Worm (Caenorhabditis elegans) whole organism, early embryonic: ENCODE results near the gene lron-15.

Experiments used
- B0310.2 ChIP-seq: sonication (generic microtip); optimal IDR thresholded peaks from 2 replicates; lab custom pipeline; 2016; ENCODE audit warnings: mild to moderate bottlenecking, missing genetic modification characterization, missing compliant biosample characterization
- F13C5.2 ChIP-seq: sonication (generic microtip); optimal IDR thresholded peaks from 2 replicates; lab custom pipeline; 2017; ENCODE audit warnings: mild to moderate bottlenecking, missing genetic modification characterization, inconsistent platforms, missing compliant biosample characterization
- aly-1 ChIP-seq: sonication (generic microtip); optimal IDR thresholded peaks from 2 replicates; lab custom pipeline; 2016; ENCODE audit warnings: missing genetic modification characterization, missing compliant biosample characterization
- ama-1 ChIP-seq: fragments of 150-350 bp; optimal IDR thresholded peaks from 2 replicates; lab custom pipeline; 2014
- ceh-13 ChIP-seq: fragments of 200-800 bp; sonication (Bioruptor generic); optimal IDR thresholded peaks from 2 replicates; lab custom pipeline; 2018; ENCODE audit warnings: mild to moderate bottlenecking, missing genetic modification characterization, missing compliant biosample characterization
- ceh-36 ChIP-seq: sonication (generic microtip); optimal IDR thresholded peaks from 2 replicates; lab custom pipeline; 2016; ENCODE audit warnings: missing genetic modification characterization, inconsistent platforms, missing compliant biosample characterization
- ets-7 ChIP-seq: sonication (generic microtip); optimal IDR thresholded peaks from 2 replicates; lab custom pipeline; 2016; ENCODE audit warnings: missing genotype, missing genetic modification characterization, missing compliant biosample characterization
- flt-1 ChIP-seq: fragments of 200-800 bp; sonication (Bioruptor generic); IDR thresholded peaks from 2 replicates; pipeline ENCODE4 v1.3.6; 2022; ENCODE audit warnings: missing genetic modification characterization, missing compliant biosample characterization
- hmbx-1 ChIP-seq: sonication (generic microtip); optimal IDR thresholded peaks from 2 replicates; lab custom pipeline; 2016; ENCODE audit warnings: mild to moderate bottlenecking, missing genetic modification characterization, missing compliant biosample characterization
- hmg-4 ChIP-seq: fragments of 200-800 bp; sonication (Bioruptor generic); optimal IDR thresholded peaks from 2 replicates; lab custom pipeline; 2018; ENCODE audit warnings: mild to moderate bottlenecking, missing genetic modification characterization, missing compliant biosample characterization
- hnd-1 ChIP-seq: sonication (generic microtip); optimal IDR thresholded peaks from 2 replicates; lab custom pipeline; 2016; ENCODE audit warnings: missing genetic modification characterization, missing compliant biosample characterization
- pes-1 ChIP-seq: fragments of 200-800 bp; sonication (Bioruptor generic); IDR thresholded peaks from 2 replicates; pipeline ENCODE4 v1.3.6; 2022; ENCODE audit warnings: missing genetic modification reagents, missing genetic modification characterization, missing compliant biosample characterization
- scrt-1 ChIP-seq: fragments of 200-800 bp; sonication (Bioruptor generic); IDR thresholded peaks from 2 replicates; pipeline ENCODE4 v1.3.6; 2022; ENCODE audit warnings: missing genetic modification characterization, missing compliant biosample characterization
- sea-1 ChIP-seq: fragments of 200-800 bp; sonication (Bioruptor generic); conservative IDR thresholded peaks from 2 replicates; pipeline ENCODE4 v1.3.6; 2022; ENCODE audit warnings: missing genetic modification characterization, missing compliant biosample characterization
- tbx-11 ChIP-seq: fragments of 200-800 bp; sonication (Bioruptor generic); IDR thresholded peaks from 2 replicates; pipeline ENCODE4 v1.3.6; 2022; ENCODE audit warnings: missing genetic modification characterization, missing compliant biosample characterization
- tbx-37 ChIP-seq: fragments of 200-800 bp; sonication (Bioruptor generic); conservative IDR thresholded peaks from 2 replicates; pipeline ENCODE4 v1.3.6; 2022; ENCODE audit warnings: missing genetic modification reagents, missing genetic modification characterization, missing compliant biosample characterization
- tra-4 ChIP-seq: sonication (generic microtip); optimal IDR thresholded peaks from 2 replicates; lab custom pipeline; 2017; ENCODE audit warnings: missing genetic modification characterization, missing compliant biosample characterization

lron-15 gene

ce11 chrII:6587264-6587870 lies 42.7 kb upstream of the lron-15 start, which contains the start of gene C56C10.7:
C56C10.7 (minus strand) TSS chrII:6587575.
- TF ChIP-seq sea-1 (GFP tag; lab: Robert Waterston, UW) (no peak), ceh-13 (GFP tag; lab: Kevin White, UChicago) (no peak), ceh-36 (tag; lab: Kevin White, UChicago) (no peak), tbx-11 (GFP tag; lab: Robert Waterston, UW) (no peak), hmbx-1 (no peak), scrt-1 (GFP tag; lab: Robert Waterston, UW) (no peak), flt-1 (no peak), F13C5.2 (tag; lab: Kevin White, UChicago) (no peak), B0310.2 (no peak), hnd-1 (no peak), hmg-4 (GFP tag; lab: Kevin White, UChicago) (no peak)

ce11 chrII:6582758-6583157 lies 38.1 kb upstream of the lron-15 start, which contains the start of gene C56C10.4:
C56C10.4 (plus strand) TSS chrII:6583058.
- TF ChIP-seq aly-1 (tag; lab: Kevin White, UChicago) (no peak), B0310.2 (no peak), flt-1 (no peak), ceh-13 (GFP tag; lab: Kevin White, UChicago) (no peak), sea-1 (GFP tag; lab: Robert Waterston, UW) (no peak), hnd-1 (no peak), hmbx-1 (no peak), tbx-37 (no peak), tra-4 (tag; lab: Kevin White, UChicago) (no peak), hmg-4 (GFP tag; lab: Kevin White, UChicago) (no peak), scrt-1 (GFP tag; lab: Robert Waterston, UW) (no peak), ceh-36 (tag; lab: Kevin White, UChicago) (no peak), ets-7 (tag; lab: Kevin White, UChicago) (no peak), F13C5.2 (tag; lab: Kevin White, UChicago) (no peak), tbx-11 (GFP tag; lab: Robert Waterston, UW) (no peak), ama-1 (no peak)

ce11 chrII:6581236-6581635 lies 36.5 kb upstream of the lron-15 start, which contains the start of gene C56C10.6:
C56C10.6 (minus strand) TSS chrII:6581336.
- TF ChIP-seq ceh-13 (GFP tag; lab: Kevin White, UChicago), result no peak
- no peak for TF ChIP-seq sea-1 (GFP tag; lab: Robert Waterston, UW)
- TF ChIP-seq hnd-1, result no peak
- no peak for TF ChIP-seq tbx-11 (GFP tag; lab: Robert Waterston, UW)
- TF ChIP-seq scrt-1 (GFP tag; lab: Robert Waterston, UW), result no peak
- TF ChIP-seq flt-1, result no peak
- TF ChIP-seq ets-7 (tag; lab: Kevin White, UChicago), result no peak
- TF ChIP-seq aly-1 (tag; lab: Kevin White, UChicago), result no peak
- no peak for TF ChIP-seq pes-1 (GFP tag; lab: Robert Waterston, UW)
- TF ChIP-seq tra-4 (tag; lab: Kevin White, UChicago), result no peak
- TF ChIP-seq tbx-37, result no peak
- no peak for TF ChIP-seq F13C5.2 (tag; lab: Kevin White, UChicago)
- no peak for TF ChIP-seq hmbx-1
- no peak for TF ChIP-seq hmg-4 (GFP tag; lab: Kevin White, UChicago)
- TF ChIP-seq B0310.2, result no peak
- no peak for TF ChIP-seq ama-1

ce11 chrII:6578378-6578777 lies 33.7 kb upstream of the lron-15 start, which contains the start of gene sra-31:
sra-31 (minus strand) TSS chrII:6578478.
- no peak for TF ChIP-seq tra-4 (tag; lab: Kevin White, UChicago)
- TF ChIP-seq ama-1, result no peak
- no peak for TF ChIP-seq B0310.2
- no peak for TF ChIP-seq ets-7 (tag; lab: Kevin White, UChicago)
- TF ChIP-seq sea-1 (GFP tag; lab: Robert Waterston, UW), result no peak
- TF ChIP-seq aly-1 (tag; lab: Kevin White, UChicago), result no peak
- TF ChIP-seq scrt-1 (GFP tag; lab: Robert Waterston, UW), result no peak
- TF ChIP-seq ceh-13 (GFP tag; lab: Kevin White, UChicago), result no peak
- TF ChIP-seq ceh-36 (tag; lab: Kevin White, UChicago), result no peak
- TF ChIP-seq F13C5.2 (tag; lab: Kevin White, UChicago), result no peak
- TF ChIP-seq hmbx-1, result no peak
- TF ChIP-seq flt-1, result no peak
- TF ChIP-seq hmg-4 (GFP tag; lab: Kevin White, UChicago), result no peak

ce11 chrII:6575647-6576046 lies 31.0 kb upstream of the lron-15 start, which contains the start of gene sra-29:
sra-29 (minus strand) TSS chrII:6575747.
- TF ChIP-seq hnd-1 (no peak), pes-1 (GFP tag; lab: Robert Waterston, UW) (no peak), hmg-4 (GFP tag; lab: Kevin White, UChicago) (no peak), scrt-1 (GFP tag; lab: Robert Waterston, UW) (no peak), B0310.2 (no peak), ets-7 (tag; lab: Kevin White, UChicago) (no peak), ama-1 (no peak), tbx-11 (GFP tag; lab: Robert Waterston, UW) (no peak), aly-1 (tag; lab: Kevin White, UChicago) (no peak), tbx-37 (no peak), tra-4 (tag; lab: Kevin White, UChicago) (no peak), flt-1 (no peak)

ce11 chrII:6573677-6574076 lies 29.0 kb upstream of the lron-15 start, which contains the start of gene sra-28:
sra-28 (minus strand) TSS chrII:6573777.
- TF ChIP-seq F13C5.2 (tag; lab: Kevin White, UChicago) (no peak), B0310.2 (no peak), ceh-13 (GFP tag; lab: Kevin White, UChicago) (no peak), hmbx-1 (no peak), tbx-11 (GFP tag; lab: Robert Waterston, UW) (no peak), ets-7 (tag; lab: Kevin White, UChicago) (no peak), flt-1 (no peak), tbx-37 (no peak), hnd-1 (no peak), pes-1 (GFP tag; lab: Robert Waterston, UW) (no peak), hmg-4 (GFP tag; lab: Kevin White, UChicago) (no peak), scrt-1 (GFP tag; lab: Robert Waterston, UW) (no peak), ama-1 (no peak)

DNA sequence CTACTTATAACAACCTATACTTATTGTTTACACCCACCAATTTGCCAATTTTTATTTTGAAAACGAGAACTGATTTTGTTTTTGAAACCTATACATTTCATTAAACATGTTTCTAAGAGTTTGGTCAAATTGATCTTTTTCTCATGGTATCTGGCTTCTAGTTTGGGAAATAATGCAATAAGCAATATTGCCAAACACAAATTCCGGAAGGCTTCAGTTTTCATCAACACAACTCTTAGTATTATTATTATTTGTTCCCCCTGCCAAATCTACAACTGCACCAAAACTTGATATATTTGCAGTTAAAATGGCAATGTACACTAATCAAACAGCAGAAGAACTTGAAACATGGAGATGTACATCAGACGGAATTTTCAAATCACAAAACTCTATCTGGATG lies 24.0 kb upstream of the lron-15 start, which contains the start of gene sra-27:
Gene sra-27, plus strand, starts transcription at position 301 of the 400 bp plus-strand sequence.
- no peak for TF ChIP-seq hmbx-1
